Fruit fly (Drosophila melanogaster) whole organism, embryonic: Measurements from ENCODE around the gene flfl.

Experiments used
- Bgb ChIP-seq: fragments of 200-800 bp; sonication (Bioruptor generic); IDR thresholded peaks from 2 replicates; pipeline ENCODE4 v1.3.6; 2022; ENCODE audit warnings: missing biosample characterization, missing genetic modification characterization; ENCODE audit not compliant: partially characterized antibody
- CG12071 ChIP-seq: fragments of 200-800 bp; sonication (Bioruptor generic); optimal IDR thresholded peaks from 3 replicates; lab custom pipeline; 2018; ENCODE audit warnings: missing biosample characterization, mild to moderate bottlenecking, missing genetic modification characterization
- CG1233 ChIP-seq: fragments of 200-800 bp; sonication (Bioruptor generic); optimal IDR thresholded peaks from 4 replicates; lab custom pipeline; 2018; ENCODE audit warnings: missing biosample characterization, mild to moderate bottlenecking, missing genetic modification characterization
- CG13296 ChIP-seq: fragments of 200-800 bp; sonication (Bioruptor generic); optimal IDR thresholded peaks from 3 replicates; lab custom pipeline; 2018; ENCODE audit warnings: missing biosample characterization, mild to moderate bottlenecking, missing genetic modification characterization
- CG14710 ChIP-seq: fragments of 200-800 bp; sonication (Bioruptor generic); optimal IDR thresholded peaks from 3 replicates; lab custom pipeline; 2019; ENCODE audit warnings: missing biosample characterization, mild to moderate bottlenecking, missing genetic modification characterization, moderate library complexity
- CG16815 ChIP-seq: fragments of 200-800 bp; sonication (Bioruptor generic); optimal IDR thresholded peaks from 3 replicates; lab custom pipeline; 2017; ENCODE audit warnings: missing biosample characterization, mild to moderate bottlenecking, missing genetic modification characterization
- CG1792 ChIP-seq: fragments of 200-800 bp; sonication (Bioruptor generic); optimal IDR thresholded peaks from 2 replicates; lab custom pipeline; 2016; ENCODE audit warnings: missing biosample characterization, missing genetic modification characterization
- CG18262 ChIP-seq: fragments of 200-800 bp; optimal IDR thresholded peaks from 3 replicates; lab custom pipeline; 2019; ENCODE audit warnings: missing biosample characterization, mild to moderate bottlenecking, missing genetic modification characterization, moderate library complexity
- CG1832 ChIP-seq: fragments of 200-800 bp; sonication (Bioruptor generic); optimal IDR thresholded peaks from 2 replicates; lab custom pipeline; 2017; ENCODE audit warnings: missing biosample characterization, mild to moderate bottlenecking, missing genetic modification characterization, inconsistent platforms
- CG2202 ChIP-seq: fragments of 200-800 bp; sonication (Bioruptor generic); optimal IDR thresholded peaks from 2 replicates; lab custom pipeline; 2018; ENCODE audit warnings: missing biosample characterization, mild to moderate bottlenecking, missing genetic modification characterization
- CG31441 ChIP-seq: fragments of 200-800 bp; sonication (Bioruptor generic); IDR thresholded peaks from 2 replicates; pipeline ENCODE4 v1.3.6; 2022; ENCODE audit warnings: missing biosample characterization, missing genetic modification characterization
- CG32767 ChIP-seq: fragments of 200-800 bp; sonication (Bioruptor generic); IDR thresholded peaks from 2 replicates; pipeline ENCODE4 v1.3.6; 2022; ENCODE audit warnings: missing biosample characterization, missing genetic modification characterization
- CG32772 ChIP-seq: fragments of 200-800 bp; sonication (Bioruptor generic); IDR thresholded peaks from 2 replicates; pipeline ENCODE4 v1.3.6; 2022; ENCODE audit warnings: missing biosample characterization, missing genetic modification characterization
- CG3995 ChIP-seq: fragments of 200-800 bp; sonication (Bioruptor generic); optimal IDR thresholded peaks from 3 replicates; lab custom pipeline; 2016; ENCODE audit warnings: missing biosample characterization, missing genetic modification characterization
- CG42726 ChIP-seq: fragments of 200-800 bp; sonication (Bioruptor generic); IDR thresholded peaks from 2 replicates; pipeline ENCODE4 v1.3.6; 2022; ENCODE audit warnings: missing biosample characterization, missing genetic modification characterization; ENCODE audit not compliant: partially characterized antibody
- CG6791 ChIP-seq: fragments of 200-800 bp; sonication (Bioruptor generic); IDR thresholded peaks from 3 replicates; pipeline ENCODE4 v1.3.6; 2022; ENCODE audit warnings: missing biosample characterization, missing genetic modification characterization; ENCODE audit not compliant: partially characterized antibody
- CG7928 ChIP-seq: fragments of 200-800 bp; sonication (Bioruptor generic); optimal IDR thresholded peaks from 2 replicates; lab custom pipeline; 2017; ENCODE audit warnings: missing biosample characterization, mild to moderate bottlenecking, missing genetic modification characterization
- CG8281 ChIP-seq: fragments of 200-800 bp; sonication (Bioruptor generic); optimal IDR thresholded peaks from 2 replicates; lab custom pipeline; 2018; ENCODE audit warnings: missing biosample characterization, mild to moderate bottlenecking, missing genetic modification characterization, moderate library complexity
- CkIIα-i1 ChIP-seq: fragments of 200-800 bp; sonication (Bioruptor generic); IDR thresholded peaks from 2 replicates; pipeline ENCODE4 v1.3.6; 2022; ENCODE audit warnings: missing biosample characterization, missing genetic modification characterization
- CoRest ChIP-seq: fragments of 200-800 bp; sonication (Bioruptor generic); optimal IDR thresholded peaks from 3 replicates; lab custom pipeline; 2018; ENCODE audit warnings: missing biosample characterization, mild to moderate bottlenecking, missing genetic modification characterization, moderate library complexity
- Doc3 ChIP-seq: fragments of 200-800 bp; sonication (Bioruptor generic); IDR thresholded peaks from 3 replicates; pipeline ENCODE4 v1.3.6; 2022; ENCODE audit warnings: missing biosample characterization, missing genetic modification characterization; ENCODE audit not compliant: partially characterized antibody
- HLH54F ChIP-seq: fragments of 200-800 bp; sonication (Bioruptor generic); optimal IDR thresholded peaks from 3 replicates; lab custom pipeline; 2016; ENCODE audit warnings: missing biosample characterization, missing genetic modification characterization
- Jarid2 ChIP-seq: fragments of 200-800 bp; sonication (Bioruptor generic); optimal IDR thresholded peaks from 3 replicates; lab custom pipeline; 2017; ENCODE audit warnings: mild to moderate bottlenecking, missing biosample characterization, missing genetic modification reagents, missing genetic modification characterization
- Mad ChIP-seq: fragments of 200-800 bp; sonication (Bioruptor generic); optimal IDR thresholded peaks from 2 replicates; lab custom pipeline; 2016; ENCODE audit warnings: missing biosample characterization, missing genetic modification characterization
- Max ChIP-seq: fragments of 200-800 bp; sonication (Bioruptor generic); optimal IDR thresholded peaks from 2 replicates; lab custom pipeline; 2016; ENCODE audit warnings: missing biosample characterization, mild to moderate bottlenecking, missing genetic modification characterization
- Oaz ChIP-seq: fragments of 200-800 bp; sonication (Bioruptor generic); IDR thresholded peaks from 2 replicates; pipeline ENCODE4 v1.3.6; 2022; ENCODE audit warnings: missing biosample characterization, missing genetic modification characterization
- Opbp ChIP-seq: fragments of 200-800 bp; sonication (Bioruptor generic); IDR thresholded peaks from 3 replicates; pipeline ENCODE4 v1.3.6; 2022; ENCODE audit warnings: missing biosample characterization, missing genetic modification characterization; ENCODE audit not compliant: partially characterized antibody
- Side ChIP-seq: fragments of 200-800 bp; sonication (Bioruptor generic); optimal IDR thresholded peaks from 2 replicates; lab custom pipeline; 2016; ENCODE audit warnings: missing biosample characterization, missing genetic modification characterization
- YL-1 ChIP-seq: fragments of 200-800 bp; sonication (Bioruptor generic); optimal IDR thresholded peaks from 3 replicates; lab custom pipeline; 2017; ENCODE audit warnings: missing biosample characterization, mild to moderate bottlenecking, missing genetic modification characterization
- ab ChIP-seq: fragments of 200-800 bp; sonication (Bioruptor generic); optimal IDR thresholded peaks from 2 replicates; lab custom pipeline; 2016; ENCODE audit warnings: missing biosample characterization, missing genetic modification characterization
- chif ChIP-seq, 2 experiments: fragments of 200-800 bp; sonication (Bioruptor generic); optimal IDR thresholded peaks; 3 replicates each; lab custom pipeline; 2016; ENCODE audit warnings: missing biosample characterization in 2 of 2, missing genetic modification characterization in 2 of 2
- crp ChIP-seq, 2 experiments: fragments of 200-800 bp; sonication (Bioruptor generic); optimal IDR thresholded peaks; 2 replicates in 1 of 2; 3 replicates in 1 of 2; lab custom pipeline; 2017; ENCODE audit warnings: missing biosample characterization in 2 of 2, missing genetic modification characterization in 2 of 2, mild to moderate bottlenecking in 1 of 2, moderate library complexity in 1 of 2
- dan ChIP-seq: fragments of 200-800 bp; sonication (Bioruptor generic); IDR thresholded peaks from 2 replicates; pipeline ENCODE4 v1.3.6; 2022; ENCODE audit warnings: missing biosample characterization, missing genetic modification characterization
- dpn ChIP-seq, 2 experiments: fragments of 200-800 bp; sonication (Bioruptor generic); optimal IDR thresholded peaks; 3 replicates each; lab custom pipeline; 2016; ENCODE audit warnings: missing biosample characterization in 2 of 2, missing genetic modification characterization in 2 of 2
- ewg ChIP-seq: fragments of 200-800 bp; sonication (Bioruptor generic); optimal IDR thresholded peaks from 3 replicates; lab custom pipeline; 2017; ENCODE audit warnings: mild to moderate bottlenecking, missing biosample characterization, missing genetic modification reagents, missing genetic modification characterization
- eyg ChIP-seq: fragments of 200-800 bp; sonication (Bioruptor generic); optimal IDR thresholded peaks from 3 replicates; lab custom pipeline; 2016; ENCODE audit warnings: missing biosample characterization, missing genetic modification characterization
- ftz-f1 ChIP-seq: fragments of 200-800 bp; sonication (Bioruptor generic); optimal IDR thresholded peaks from 2 replicates; lab custom pipeline; 2016; ENCODE audit warnings: missing biosample characterization, missing genetic modification characterization
- gce ChIP-seq: fragments of 200-800 bp; sonication (Bioruptor generic); IDR thresholded peaks from 3 replicates; pipeline ENCODE4 v1.3.6; 2022; ENCODE audit warnings: missing biosample characterization, missing genetic modification characterization
- jigr1 ChIP-seq: fragments of 200-800 bp; sonication (Bioruptor generic); IDR thresholded peaks from 3 replicates; pipeline ENCODE4 v1.3.6; 2022; ENCODE audit warnings: missing biosample characterization, missing genetic modification characterization
- kay ChIP-seq: fragments of 200-800 bp; sonication (Bioruptor generic); optimal IDR thresholded peaks from 2 replicates; lab custom pipeline; 2016; ENCODE audit warnings: missing biosample characterization, missing genetic modification characterization
- maf-S ChIP-seq: fragments of 200-800 bp; sonication (Bioruptor generic); optimal IDR thresholded peaks from 2 replicates; lab custom pipeline; 2016; ENCODE audit warnings: missing biosample characterization, missing genetic modification characterization
- odd ChIP-seq: fragments of 200-800 bp; sonication (Bioruptor generic); optimal IDR thresholded peaks from 2 replicates; lab custom pipeline; 2017; ENCODE audit warnings: missing biosample characterization, mild to moderate bottlenecking, missing genetic modification characterization
- slp2 ChIP-seq: fragments of 200-800 bp; sonication (Bioruptor generic); optimal IDR thresholded peaks from 2 replicates; lab custom pipeline; 2016; ENCODE audit warnings: missing biosample characterization, missing genetic modification characterization
- sna ChIP-seq: fragments of 200-800 bp; sonication (Bioruptor generic); IDR thresholded peaks from 2 replicates; pipeline ENCODE4 v1.3.6; 2022; ENCODE audit warnings: missing biosample characterization, missing genetic modification characterization; ENCODE audit not compliant: partially characterized antibody
- tna ChIP-seq: fragments of 200-800 bp; sonication (Bioruptor generic); IDR thresholded peaks from 2 replicates; pipeline ENCODE4 v1.3.6; 2022; ENCODE audit warnings: missing biosample characterization, missing genetic modification characterization; ENCODE audit not compliant: partially characterized antibody
- trh ChIP-seq: fragments of 200-800 bp; sonication (Bioruptor generic); optimal IDR thresholded peaks from 2 replicates; lab custom pipeline; 2016; ENCODE audit warnings: missing biosample characterization, missing genetic modification characterization
- tup ChIP-seq: fragments of 200-800 bp; sonication (Bioruptor generic); optimal IDR thresholded peaks from 2 replicates; lab custom pipeline; 2016; ENCODE audit warnings: missing biosample characterization, mild to moderate bottlenecking, missing genetic modification characterization, moderate library complexity
- tx ChIP-seq: fragments of 200-800 bp; sonication (Bioruptor generic); optimal IDR thresholded peaks from 2 replicates; lab custom pipeline; 2016; ENCODE audit warnings: missing biosample characterization, missing genetic modification characterization
- zf30C ChIP-seq: fragments of 200-800 bp; sonication (Bioruptor generic); optimal IDR thresholded peaks from 3 replicates; lab custom pipeline; 2018; ENCODE audit warnings: missing biosample characterization, mild to moderate bottlenecking, missing genetic modification characterization

flfl gene

dm6 chr3R:13710645-13711044 is 26.9 kb downstream of the flfl start (continued):
- TF ChIP-seq sna (GFP tag; lab: Robert Waterston, UW) = 0 out of 2 replicates have a peak, but pooled peaks have one; percentile 26
- peak in 1 of 2 experiments; percentile 18 for TF ChIP-seq chif (GFP tag; optimal IDR thresholded peaks at IDR 0.05; lab: Kevin White, UChicago)
- no peak for TF ChIP-seq Jarid2 (GFP tag; lab: Kevin White, UChicago)
- no peak for TF ChIP-seq Oaz (GFP tag; lab: Robert Waterston, UW)
- no peak for TF ChIP-seq Side
- no peak for TF ChIP-seq CG18262
- 0 out of 2 replicates have a peak, but pooled peaks have one; percentile 36 for TF ChIP-seq CG32767
- peak; percentile 73 for TF ChIP-seq ftz-f1 (GFP tag; lab: Kevin White, UChicago)
- no peak for TF ChIP-seq dan (GFP tag; lab: Robert Waterston, UW)
- peak; percentile 29 for TF ChIP-seq YL-1
- TF ChIP-seq slp2 (GFP tag; lab: Kevin White, UChicago) = no peak
- no peak for TF ChIP-seq trh (GFP tag; lab: Kevin White, UChicago)
- TF ChIP-seq CG14710 (tag; lab: Kevin White, UChicago) = peak; percentile 9
- TF ChIP-seq CG32772 (GFP tag; lab: Robert Waterston, UW) = peak; percentile 55

DNA sequence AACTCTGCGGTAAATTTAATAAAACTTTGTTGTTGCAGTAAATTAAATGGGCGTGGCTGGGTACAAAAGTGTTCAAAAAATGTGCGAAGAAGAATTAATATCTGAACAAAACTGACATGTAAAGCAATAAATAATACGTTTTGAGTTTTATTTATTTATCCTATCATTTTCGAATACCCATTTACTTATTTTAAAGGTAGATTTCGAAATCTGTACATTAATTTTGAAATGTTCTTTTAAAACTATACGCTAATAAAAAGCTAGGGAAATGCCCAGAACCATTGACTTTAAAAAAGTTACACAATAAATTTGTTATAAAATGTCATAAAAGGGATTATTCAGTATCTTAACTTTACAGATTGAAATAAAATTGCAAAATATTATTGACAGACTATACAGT is 28.0 kb downstream of the flfl start, which contains the start of the genes primo-1 and primo-2:
TSS of gene primo-1 (minus strand) at position 101 of the 400 bp plus-strand sequence.
TSS of gene primo-2 (minus strand) at position 101 of the 400 bp plus-strand sequence.
- TF ChIP-seq ab (GFP tag; lab: Kevin White, UChicago) = no peak
- no peak for TF ChIP-seq CG2202 (tag; lab: Kevin White, UChicago)
- no peak for TF ChIP-seq crp (GFP tag; optimal IDR thresholded peaks at IDR 0.05; lab: Kevin White, UChicago)
- no peak for TF ChIP-seq slp2 (GFP tag; lab: Kevin White, UChicago)
- TF ChIP-seq jigr1 (GFP tag; lab: Robert Waterston, UW) = no peak
- TF ChIP-seq CG12071 = no peak
- no peak for TF ChIP-seq CG31441 (GFP tag; lab: Robert Waterston, UW)
- no peak for TF ChIP-seq CG8281 (tag; lab: Kevin White, UChicago)
- TF ChIP-seq tx (GFP tag; lab: Kevin White, UChicago) = no peak
- TF ChIP-seq Doc3 (GFP tag; lab: Robert Waterston, UW) = no peak
- TF ChIP-seq Opbp (GFP tag; lab: Robert Waterston, UW) = no peak
- TF ChIP-seq HLH54F (GFP tag; lab: Kevin White, UChicago) = no peak
- no peak for TF ChIP-seq CoRest
- no peak for TF ChIP-seq gce (GFP tag; lab: Robert Waterston, UW)
- no peak for TF ChIP-seq CG3995 (GFP tag; lab: Kevin White, UChicago)
- TF ChIP-seq tna (GFP tag; lab: Robert Waterston, UW) = no peak
- TF ChIP-seq CG1233 (GFP tag; lab: Kevin White, UChicago) = no peak

- TF ChIP-seq Bgb (GFP tag; lab: Robert Waterston, UW) = no peak
- TF ChIP-seq CG16815 = no peak
- TF ChIP-seq CG13296 = peak; percentile 7
- no peak for TF ChIP-seq CkIIα-i1 (GFP tag; lab: Robert Waterston, UW)
- TF ChIP-seq CG7928 (GFP tag; lab: Kevin White, UChicago) = no peak
- TF ChIP-seq Mad = no peak
- TF ChIP-seq dpn (GFP tag; optimal IDR thresholded peaks at IDR 0.05; lab: Kevin White, UChicago) = no peak
- TF ChIP-seq tup (GFP tag; lab: Kevin White, UChicago) = no peak
- TF ChIP-seq kay (GFP tag; lab: Kevin White, UChicago) = no peak
- TF ChIP-seq Max (GFP tag; lab: Kevin White, UChicago) = no peak
- no peak for TF ChIP-seq maf-S (GFP tag; lab: Kevin White, UChicago)
- TF ChIP-seq ewg = no peak
- TF ChIP-seq zf30C (GFP tag; lab: Kevin White, UChicago) = peak; percentile 68
- TF ChIP-seq CG1792 = no peak
- TF ChIP-seq CG1832 (GFP tag; lab: Kevin White, UChicago) = no peak
- no peak for TF ChIP-seq CG6791 (GFP tag; lab: Robert Waterston, UW)
- TF ChIP-seq odd = no peak
- no peak for TF ChIP-seq CG42726
- TF ChIP-seq eyg (GFP tag; lab: Kevin White, UChicago) = no peak
These were observed 29.8 kb downstream of the flfl start for dm6 chr3R:13713541-13713940.
